Fruit fly (Drosophila melanogaster): Measurements from ENCODE around the gene CG32176.

DNA sequence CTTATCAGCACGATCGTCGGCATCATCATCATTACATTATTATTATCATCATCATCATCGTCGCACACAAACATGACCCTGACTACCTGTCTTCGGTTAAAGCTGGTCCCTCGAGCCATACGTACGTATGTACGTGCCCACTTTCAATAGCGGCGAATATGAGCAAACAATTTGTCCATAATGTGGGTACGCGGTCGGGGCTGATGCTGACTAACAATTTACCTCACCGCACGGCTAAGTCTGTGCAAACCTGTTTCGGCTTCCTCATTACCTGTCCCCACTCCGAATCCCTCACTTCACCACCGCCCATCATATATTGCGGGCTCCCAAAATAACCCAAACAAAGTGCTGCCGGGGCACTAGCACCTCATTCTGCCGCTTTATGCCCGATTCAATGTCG is 3.3 kb upstream of the CG32176 start:
- TF ChIP-seq pan (optimal IDR thresholded peaks at IDR 0.05) (no peak), psq (optimal IDR thresholded peaks at IDR 0.05) (no peak), Dll (optimal IDR thresholded peaks at IDR 0.05) (no peak)

Data from whole organism.